Worm (Caenorhabditis elegans): ENCODE data around the gene srh-234.

ce11 chrV:7624652-7625051 lies 27.0 kb downstream of the srh-234 start, which contains the start of gene grsp-4:
- TF ChIP-seq lin-32 (GFP tag; optimal IDR thresholded peaks at IDR 0.05) (no peak), pha-4 (tag; optimal IDR thresholded peaks at IDR 0.05) (no peak), nhr-12 (tag; optimal IDR thresholded peaks at IDR 0.05) (no peak), ces-1 (GFP tag; optimal IDR thresholded peaks at IDR 0.05) (no peak), ham-2 (GFP tag; optimal IDR thresholded peaks at IDR 0.05) (no peak), lsy-2 (tag; optimal IDR thresholded peaks at IDR 0.05) (no peak), mab-5 (tag; optimal IDR thresholded peaks at IDR 0.05) (no peak)
